Fruit fly (Drosophila melanogaster) Kc167 (cell line): Measurements from ENCODE around the gene CG9328.

ENCODE experiments used
- Myc ChIP-seq: fragments of >200 bp; optimal IDR thresholded peaks from 2 replicates; lab custom pipeline; 2017; ENCODE audit warnings: missing external identifiers
- h ChIP-seq: fragments of >200 bp; optimal IDR thresholded peaks from 3 replicates; lab custom pipeline; 2018; ENCODE audit warnings: missing external identifiers
- insv ChIP-seq: fragments of >200 bp; optimal IDR thresholded peaks from 3 replicates; lab custom pipeline; 2018; ENCODE audit warnings: missing external identifiers
- psq ChIP-seq: fragments of >200 bp; optimal IDR thresholded peaks from 2 replicates; lab custom pipeline; 2017; ENCODE audit warnings: missing external identifiers
- ttk ChIP-seq: sonication (Bioruptor generic); optimal IDR thresholded peaks from 2 replicates; lab custom pipeline; 2017; ENCODE audit warnings: missing external identifiers

DNA sequence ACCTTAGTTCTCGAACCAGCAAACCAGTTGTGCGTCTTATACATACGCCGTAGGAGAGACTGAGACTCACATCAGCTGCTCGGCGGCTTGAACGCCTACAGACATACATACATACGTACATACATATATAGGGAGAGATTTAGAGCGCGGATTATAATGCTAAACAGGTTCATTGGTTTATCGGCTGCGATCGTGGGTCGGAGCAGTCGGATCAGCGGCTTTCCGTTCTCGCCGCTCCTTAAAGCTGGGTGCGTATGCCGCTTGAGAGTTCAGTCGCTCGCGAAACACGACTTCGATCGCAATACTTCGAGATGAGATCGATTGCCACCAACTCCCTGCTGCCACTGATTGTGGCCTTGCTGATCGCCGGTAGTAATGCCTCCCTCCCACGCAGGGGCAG lies 27.8 kb downstream of the CG9328 start:
- no peak for TF ChIP-seq Myc (lab: Kevin White, UChicago)
- no peak for TF ChIP-seq psq (lab: Kevin White, UChicago)
- TF ChIP-seq h (lab: Kevin White, UChicago), result no peak
- TF ChIP-seq ttk, result no peak
- no peak for TF ChIP-seq insv (lab: Kevin White, UChicago)
